Worm (Caenorhabditis elegans) whole organism, L4 larva: ENCODE measurements around the gene Y73B6BL.22.
A peak's percentile ranks its signal among the peaks of the same experiment; 100 is the strongest.

Source experiments
- F26F4.8 ChIP-seq: fragments of 200-800 bp; sonication (Bioruptor generic); conservative IDR thresholded peaks from 2 replicates; pipeline ENCODE4 v1.3.6; 2022; ENCODE audit warnings: missing genetic modification characterization, missing compliant biosample characterization
- F37D6.2 ChIP-seq: sonication (generic microtip); optimal IDR thresholded peaks from 2 replicates; lab custom pipeline; 2016; ENCODE audit warnings: mild to moderate bottlenecking, missing genetic modification characterization, missing compliant biosample characterization
- F44E2.7 ChIP-seq: fragments of 200-800 bp; sonication (Bioruptor generic); IDR thresholded peaks from 2 replicates; pipeline ENCODE4 v2.1.2; 2022; ENCODE audit warnings: missing genetic modification characterization, missing compliant biosample characterization
- R02D3.7 ChIP-seq: fragments of 150-350 bp; sonication (generic microtip); optimal IDR thresholded peaks from 3 replicates; lab custom pipeline; 2014; ENCODE audit warnings: missing biosample characterization, missing genetic modification characterization
- T20F7.1 ChIP-seq: fragments of 200-800 bp; sonication (Bioruptor generic); optimal IDR thresholded peaks from 2 replicates; lab custom pipeline; 2018; ENCODE audit warnings: mild to moderate bottlenecking, missing genetic modification characterization, missing compliant biosample characterization
- Y5F2A.4 ChIP-seq: fragments of 200-800 bp; sonication (Bioruptor generic); optimal IDR thresholded peaks from 2 replicates; lab custom pipeline; 2018; ENCODE audit warnings: mild to moderate bottlenecking, missing genetic modification characterization, missing compliant biosample characterization
- Y75B8A.6 ChIP-seq: fragments of 200-800 bp; sonication (Bioruptor generic); IDR thresholded peaks from 2 replicates; pipeline ENCODE4 v1.3.6; 2022; ENCODE audit warnings: missing genetic modification reagents, missing genetic modification characterization, missing compliant biosample characterization
- aha-1 ChIP-seq: fragments of 150-350 bp; peaks from one replicate; lab custom pipeline; 2014; ENCODE audit warnings: missing biosample characterization, missing genetic modification characterization
- arid-1 ChIP-seq: fragments of 200-800 bp; sonication (Bioruptor generic); conservative IDR thresholded peaks from 2 replicates; pipeline ENCODE4 v1.3.6; 2022; ENCODE audit warnings: missing genetic modification reagents, missing genetic modification characterization, missing compliant biosample characterization
- ceh-44 ChIP-seq: fragments of 200-800 bp; sonication (Bioruptor generic); IDR thresholded peaks from 2 replicates; pipeline ENCODE4 v1.3.6; 2022; ENCODE audit warnings: missing genetic modification reagents, missing genetic modification characterization, missing compliant biosample characterization
- cey-2 ChIP-seq: sonication (generic microtip); optimal IDR thresholded peaks from 3 replicates; lab custom pipeline; 2017; ENCODE audit warnings: missing genetic modification characterization, mild to moderate bottlenecking, missing compliant biosample characterization, antibody characterized with exemption, borderline replicate concordance; ENCODE audit not compliant: insufficient read depth
- ctbp-1 ChIP-seq: fragments of 200-800 bp; sonication (Bioruptor generic); IDR thresholded peaks from 2 replicates; pipeline ENCODE4 v1.3.6; 2022; ENCODE audit warnings: missing genetic modification reagents, missing genetic modification characterization, missing compliant biosample characterization
- daf-16 ChIP-seq, 3 experiments: sonication (generic microtip); optimal IDR thresholded peaks; 2 replicates each; lab custom pipeline; 2016 to 2017; ENCODE audit warnings: missing genetic modification characterization in 3 of 3, missing genetic modification reagents in 3 of 3, mild to moderate bottlenecking in 2 of 3, missing compliant biosample characterization in 2 of 3, missing biosample characterization in 1 of 3, moderate library complexity in 1 of 3
- daf-8 ChIP-seq: fragments of 200-800 bp; sonication (Bioruptor generic); IDR thresholded peaks from 2 replicates; pipeline ENCODE4 v1.3.6; 2022; ENCODE audit warnings: missing genetic modification characterization, missing compliant biosample characterization
- dmd-6 ChIP-seq: fragments of 200-800 bp; sonication (Bioruptor generic); IDR thresholded peaks from 2 replicates; pipeline ENCODE4 v1.3.6; 2022; ENCODE audit warnings: missing genetic modification reagents, missing genetic modification characterization, missing compliant biosample characterization
- dmd-8 ChIP-seq: fragments of 200-800 bp; sonication (Bioruptor generic); IDR thresholded peaks from 2 replicates; pipeline ENCODE4 v1.3.6; 2022; ENCODE audit warnings: missing genetic modification characterization, missing compliant biosample characterization
- dmd-9 ChIP-seq: fragments of 200-800 bp; sonication (Bioruptor generic); IDR thresholded peaks from 2 replicates; pipeline ENCODE4 v1.3.6; 2022; ENCODE audit warnings: missing genetic modification reagents, missing genetic modification characterization, missing compliant biosample characterization
- dpl-1 ChIP-seq: fragments of 150-350 bp; optimal IDR thresholded peaks from 2 replicates; lab custom pipeline; 2014; ENCODE audit warnings: missing biosample characterization, missing genetic modification reagents, missing genetic modification characterization
- duxl-1 ChIP-seq: sonication (generic microtip); optimal IDR thresholded peaks from 2 replicates; lab custom pipeline; 2016; ENCODE audit warnings: mild to moderate bottlenecking, missing genetic modification characterization, moderate library complexity, missing compliant biosample characterization; ENCODE audit not compliant: poor library complexity
- egl-43 ChIP-seq: fragments of 200-800 bp; sonication (Bioruptor generic); IDR thresholded peaks from 2 replicates; pipeline ENCODE4 v1.3.6; 2022; ENCODE audit warnings: missing genetic modification reagents, missing genetic modification characterization, missing compliant biosample characterization
- fkh-10 ChIP-seq: fragments of 150-350 bp; optimal IDR thresholded peaks from 2 replicates; lab custom pipeline; 2014; ENCODE audit warnings: missing biosample characterization, missing genetic modification reagents, missing genetic modification characterization
- hif-1 ChIP-seq, 2 experiments: sonication (generic microtip); optimal IDR thresholded peaks; 2 replicates each; lab custom pipeline; 2016 to 2017; ENCODE audit warnings: missing compliant biosample characterization in 2 of 2, missing genetic modification characterization in 2 of 2, missing genetic modification reagents in 2 of 2, missing genotype in 2 of 2, mild to moderate bottlenecking in 1 of 2
- lin-13 ChIP-seq: fragments of 150-350 bp; optimal IDR thresholded peaks from 2 replicates; lab custom pipeline; 2014; ENCODE audit warnings: missing biosample characterization, missing genetic modification reagents, missing genetic modification characterization
- lin-29 ChIP-seq: fragments of 200-800 bp; sonication (Bioruptor generic); IDR thresholded peaks from 2 replicates; pipeline ENCODE4 v1.3.6; 2022; ENCODE audit warnings: missing genetic modification reagents, missing genetic modification characterization, missing compliant biosample characterization
- lin-38 ChIP-seq: fragments of 200-800 bp; sonication (Bioruptor generic); IDR thresholded peaks from 2 replicates; pipeline ENCODE4 v1.3.6; 2022; ENCODE audit warnings: missing genetic modification reagents, missing genetic modification characterization, missing compliant biosample characterization
- nhr-11 ChIP-seq: fragments of 150-350 bp; optimal IDR thresholded peaks from 2 replicates; lab custom pipeline; 2014; ENCODE audit warnings: missing biosample characterization, missing genetic modification characterization
- nhr-111 ChIP-seq: fragments of 200-800 bp; sonication (Bioruptor generic); optimal IDR thresholded peaks from 2 replicates; lab custom pipeline; 2018; ENCODE audit warnings: mild to moderate bottlenecking, missing genetic modification characterization, missing compliant biosample characterization
- nhr-28 ChIP-seq: fragments of 150-350 bp; optimal IDR thresholded peaks from 2 replicates; lab custom pipeline; 2014; ENCODE audit warnings: missing biosample characterization, missing genetic modification characterization
- nhr-41 ChIP-seq: fragments of 200-800 bp; sonication (Bioruptor generic); IDR thresholded peaks from 2 replicates; pipeline ENCODE4 v1.3.6; 2022; ENCODE audit warnings: missing genetic modification reagents, missing genetic modification characterization, missing compliant biosample characterization
- nhr-42 ChIP-seq: fragments of 200-800 bp; sonication (Bioruptor generic); IDR thresholded peaks from 2 replicates; pipeline ENCODE4 v1.3.6; 2022; ENCODE audit warnings: missing genetic modification characterization, missing compliant biosample characterization
- nhr-48 ChIP-seq: sonication (generic microtip); optimal IDR thresholded peaks from 2 replicates; lab custom pipeline; 2016; ENCODE audit warnings: mild to moderate bottlenecking, missing genetic modification characterization, missing compliant biosample characterization
- nhr-76 ChIP-seq: fragments of 150-350 bp; optimal IDR thresholded peaks from 2 replicates; lab custom pipeline; 2014; ENCODE audit warnings: missing biosample characterization, missing genetic modification characterization
- nhr-77 ChIP-seq: fragments of 150-350 bp; optimal IDR thresholded peaks from 2 replicates; lab custom pipeline; 2014; ENCODE audit warnings: missing biosample characterization, missing genetic modification characterization
- pha-4 ChIP-seq, 2 experiments: fragments of 150-350 bp in 1 of 2; fragments of 200-800 bp in 1 of 2; sonication (Bioruptor generic) in 1 of 2; IDR thresholded peaks in 1 of 2; optimal IDR thresholded peaks in 1 of 2; 2 replicates each; pipeline versions ENCODE4 v1.3.6 to Lab custom; 2014 to 2022; ENCODE audit warnings: missing genetic modification characterization in 2 of 2, missing genetic modification reagents in 2 of 2, missing biosample characterization in 1 of 2, missing compliant biosample characterization in 1 of 2
- saeg-2 ChIP-seq: fragments of 200-800 bp; sonication (Bioruptor generic); IDR thresholded peaks from 2 replicates; pipeline ENCODE4 v1.3.6; 2022; ENCODE audit warnings: missing genetic modification reagents, missing genetic modification characterization, missing compliant biosample characterization
- snpc-1.2 ChIP-seq: fragments of 200-800 bp; sonication (Bioruptor generic); IDR thresholded peaks from 2 replicates; pipeline ENCODE4 v1.3.6; 2022; ENCODE audit warnings: missing genetic modification reagents, missing genetic modification characterization, missing compliant biosample characterization
- spr-3 ChIP-seq: fragments of 200-800 bp; sonication (Bioruptor generic); optimal IDR thresholded peaks from 2 replicates; lab custom pipeline; 2018; ENCODE audit warnings: mild to moderate bottlenecking, missing genetic modification characterization, missing compliant biosample characterization
- unc-130 ChIP-seq: sonication (generic microtip); optimal IDR thresholded peaks from 2 replicates; lab custom pipeline; 2016; ENCODE audit warnings: missing genetic modification reagents, missing genetic modification characterization, missing compliant biosample characterization
- unc-62 ChIP-seq, 3 experiments: fragments of 150-350 bp in 1 of 3; sonication (generic microtip); optimal IDR thresholded peaks in 2 of 3; peaks in 1 of 3; 1 replicate in 1 of 3; 2 replicates in 2 of 3; lab custom pipeline; 2014 to 2017; ENCODE audit warnings: missing biosample characterization in 3 of 3, missing genetic modification characterization in 3 of 3, missing genetic modification reagents in 3 of 3, missing genotype in 1 of 3
- vab-7 ChIP-seq: fragments of 200-800 bp; sonication (Bioruptor generic); IDR thresholded peaks from 2 replicates; pipeline ENCODE4 v1.3.6; 2022; ENCODE audit warnings: missing genetic modification reagents, missing genetic modification characterization, missing compliant biosample characterization
- zfp-2 ChIP-seq: sonication (generic microtip); optimal IDR thresholded peaks from 2 replicates; lab custom pipeline; 2016; ENCODE audit warnings: mild to moderate bottlenecking, missing genetic modification characterization, missing compliant biosample characterization
- zfp-3 ChIP-seq: fragments of 200-800 bp; sonication (Bioruptor generic); conservative IDR thresholded peaks from 2 replicates; pipeline ENCODE4 v1.3.6; 2022; ENCODE audit warnings: missing genetic modification reagents, missing genetic modification characterization, missing compliant biosample characterization
- zip-2 ChIP-seq: fragments of 150-350 bp; optimal IDR thresholded peaks from 2 replicates; lab custom pipeline; 2014; ENCODE audit warnings: missing biosample characterization, missing genetic modification characterization
- ztf-7 ChIP-seq: fragments of 150-350 bp; optimal IDR thresholded peaks from 2 replicates; lab custom pipeline; 2014; ENCODE audit warnings: missing biosample characterization, missing genetic modification characterization

Gene Y73B6BL.22

ce11 chrIV:6403399-6403798 is 13.1 kb downstream of the Y73B6BL.22 start:
- TF ChIP-seq egl-43 (GFP tag; lab: Robert Waterston, UW) (no peak), F44E2.7 (no peak), lin-29 (GFP tag; lab: Robert Waterston, UW) (no peak), saeg-2 (GFP tag; lab: Robert Waterston, UW) (no peak), ztf-7 (tag; lab: Kevin White, UChicago) (no peak), Y75B8A.6 (GFP tag; lab: Robert Waterston, UW) (no peak), hif-1 (tag; optimal IDR thresholded peaks at IDR 0.05; lab: Kevin White, UChicago) (no peak), nhr-41 (GFP tag; lab: Robert Waterston, UW) (no peak), spr-3 (GFP tag; lab: Kevin White, UChicago) (no peak), aha-1 (tag; lab: Kevin White, UChicago) (no peak), snpc-1.2 (GFP tag; lab: Robert Waterston, UW) (no peak), arid-1 (no peak), ceh-44 (no peak)

- TF ChIP-seq lin-38 (GFP tag; lab: Robert Waterston, UW) (no peak), snpc-1.2 (GFP tag; lab: Robert Waterston, UW) (no peak), T20F7.1 (GFP tag; lab: Kevin White, UChicago) (no peak), F37D6.2 (no peak)
Measured at ce11 chrIV:6402386-6402905, 14.0 kb downstream of the Y73B6BL.22 start, which contains the start of gene sfrp-1. TSS of gene sfrp-1 (minus strand) at chrIV:6402436.

DNA sequence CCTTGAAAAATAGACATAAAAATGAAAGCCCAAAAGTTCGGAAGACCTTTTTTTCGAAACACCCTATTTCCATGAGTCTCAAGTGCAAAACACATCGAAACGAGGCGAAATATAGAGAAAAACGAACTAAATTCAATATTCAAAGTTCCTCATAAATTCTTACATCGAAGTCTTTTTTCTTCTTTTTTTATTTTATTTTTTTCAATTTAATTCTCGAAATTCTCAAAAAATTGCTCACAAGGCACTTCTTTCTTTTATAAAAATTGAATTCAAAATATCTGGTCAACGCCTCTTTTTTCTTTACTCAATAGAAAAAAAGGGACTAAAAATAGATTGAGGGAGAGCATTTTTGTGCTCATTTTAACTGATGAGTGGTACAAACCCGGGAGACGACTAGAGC is 21.3 kb downstream of the Y73B6BL.22 start:
- TF ChIP-seq fkh-10 (peak; percentile 27), nhr-48 (tag; lab: Kevin White, UChicago) (no peak)

- no peak for TF ChIP-seq dmd-8 (GFP tag; lab: Robert Waterston, UW)
- no peak for TF ChIP-seq dmd-6 (GFP tag; lab: Robert Waterston, UW)
- TF ChIP-seq F26F4.8 (GFP tag; lab: Robert Waterston, UW): no peak
- no peak for TF ChIP-seq dmd-9 (GFP tag; lab: Robert Waterston, UW)
- TF ChIP-seq zfp-3 (GFP tag; lab: Robert Waterston, UW): no peak
- no peak for TF ChIP-seq nhr-42 (GFP tag; lab: Robert Waterston, UW)
- TF ChIP-seq nhr-76 (tag; lab: Kevin White, UChicago): no peak
- TF ChIP-seq spr-3 (GFP tag; lab: Kevin White, UChicago): no peak
- no peak for TF ChIP-seq zfp-2 (tag; lab: Kevin White, UChicago)
- TF ChIP-seq Y5F2A.4 (GFP tag; lab: Kevin White, UChicago): no peak
- TF ChIP-seq saeg-2 (GFP tag; lab: Robert Waterston, UW): no peak
- no peak for TF ChIP-seq nhr-28 (tag; lab: Kevin White, UChicago)
- no peak for TF ChIP-seq R02D3.7 (tag; lab: Kevin White, UChicago)
- TF ChIP-seq unc-62 (GFP tag; optimal IDR thresholded peaks at IDR 0.05 in 1 of 2; lab: Kevin White, UChicago): peak in 1 of 2 experiments; percentile 96
- no peak for TF ChIP-seq unc-62 (tag; optimal IDR thresholded peaks at IDR 0.05; lab: Kevin White, UChicago)
- no peak for TF ChIP-seq dpl-1
- TF ChIP-seq lin-13: no peak
- peak; percentile 74 for TF ChIP-seq nhr-11 (tag; lab: Kevin White, UChicago)
- no peak for TF ChIP-seq daf-8 (GFP tag; lab: Robert Waterston, UW)
- no peak for TF ChIP-seq zip-2
- no peak for TF ChIP-seq vab-7
- no peak for TF ChIP-seq cey-2
- no peak for TF ChIP-seq T20F7.1 (GFP tag; lab: Kevin White, UChicago)
- TF ChIP-seq duxl-1 (tag; lab: Kevin White, UChicago): no peak
- TF ChIP-seq unc-130 (GFP tag; lab: Kevin White, UChicago): no peak
- TF ChIP-seq ctbp-1: 0 out of 2 replicates have a peak, but pooled peaks have one; percentile 20
- peak in 1 of 2 experiments; percentile 46 for TF ChIP-seq daf-16 (GFP tag; optimal IDR thresholded peaks at IDR 0.05; lab: Kevin White, UChicago)
- no peak for TF ChIP-seq daf-16 (tag; optimal IDR thresholded peaks at IDR 0.05; lab: Kevin White, UChicago)
- no peak for TF ChIP-seq pha-4 (GFP tag; IDR thresholded peaks at IDR 0.05; lab: Robert Waterston, UW)
- TF ChIP-seq pha-4 (tag; optimal IDR thresholded peaks at IDR 0.05; lab: Kevin White, UChicago): no peak
- TF ChIP-seq nhr-111: no peak
- no peak for TF ChIP-seq nhr-77 (tag; lab: Kevin White, UChicago)
Measured at ce11 chrIV:6393329-6393728, 23.1 kb downstream of the Y73B6BL.22 start.
